Worm (Caenorhabditis elegans) whole organism, L3 larva: ENCODE data around the gene T09A12.1.

Experiments used
- R02D3.7 ChIP-seq: fragments of 150-350 bp; optimal IDR thresholded peaks from 2 replicates; lab custom pipeline; 2014; ENCODE audit warnings: missing biosample characterization, missing genetic modification characterization
- ceh-28 ChIP-seq: fragments of 150-350 bp; optimal IDR thresholded peaks from 2 replicates; lab custom pipeline; 2014; ENCODE audit warnings: missing biosample characterization, missing genetic modification reagents, missing genetic modification characterization
- ceh-82 ChIP-seq: fragments of 150-350 bp; optimal IDR thresholded peaks from 2 replicates; lab custom pipeline; 2014; ENCODE audit warnings: missing biosample characterization, missing genetic modification characterization
- ceh-9 ChIP-seq: sonication (generic microtip); optimal IDR thresholded peaks from 2 replicates; lab custom pipeline; 2018; ENCODE audit warnings: missing biosample characterization, missing genetic modification characterization
- daf-12 ChIP-seq: fragments of 150-350 bp; optimal IDR thresholded peaks from 2 replicates; lab custom pipeline; 2014; ENCODE audit warnings: missing biosample characterization, missing genetic modification reagents, missing genetic modification characterization
- egl-27 ChIP-seq: sonication (generic microtip); optimal IDR thresholded peaks from 4 replicates; lab custom pipeline; 2017; ENCODE audit warnings: missing biosample characterization, missing genetic modification reagents, missing genetic modification characterization
- elt-1 ChIP-seq: fragments of 150-350 bp; optimal IDR thresholded peaks from 2 replicates; lab custom pipeline; 2014; ENCODE audit warnings: missing biosample characterization, missing genetic modification characterization
- elt-2 ChIP-seq: sonication (generic microtip); optimal IDR thresholded peaks from 2 replicates; lab custom pipeline; 2016; ENCODE audit warnings: missing genetic modification reagents, mild to moderate bottlenecking, missing genetic modification characterization, missing compliant biosample characterization
- elt-3 ChIP-seq, 3 experiments: fragments of 150-350 bp in 1 of 3; sonication (generic microtip) in 2 of 3; optimal IDR thresholded peaks; 2 replicates in 2 of 3; 4 replicates in 1 of 3; lab custom pipeline; 2014 to 2017; ENCODE audit warnings: missing biosample characterization in 3 of 3, missing genetic modification characterization in 3 of 3
- eor-1 ChIP-seq, 2 experiments: fragments of 150-350 bp; optimal IDR thresholded peaks; 2 replicates each; lab custom pipeline; 2014 to 2018; ENCODE audit warnings: missing biosample characterization in 2 of 2, missing genetic modification characterization in 2 of 2
- fos-1 ChIP-seq: fragments of 150-350 bp; optimal IDR thresholded peaks from 2 replicates; lab custom pipeline; 2014; ENCODE audit warnings: missing biosample characterization, missing genetic modification characterization
- hmg-11 ChIP-seq: sonication (generic microtip); optimal IDR thresholded peaks from 2 replicates; lab custom pipeline; 2016; ENCODE audit warnings: missing genetic modification characterization, missing compliant biosample characterization
- jun-1 ChIP-seq: fragments of 150-350 bp; optimal IDR thresholded peaks from 2 replicates; lab custom pipeline; 2014; ENCODE audit warnings: missing biosample characterization, missing genetic modification reagents, missing genetic modification characterization
- lin-39 ChIP-seq: fragments of 150-350 bp; optimal IDR thresholded peaks from 2 replicates; lab custom pipeline; 2018; ENCODE audit warnings: missing biosample characterization, missing genetic modification reagents, missing genetic modification characterization
- lsy-12 ChIP-seq: sonication (generic microtip); optimal IDR thresholded peaks from 2 replicates; lab custom pipeline; 2016; ENCODE audit warnings: mild to moderate bottlenecking, missing genetic modification characterization, missing compliant biosample characterization
- mdl-1 ChIP-seq: fragments of 150-350 bp; optimal IDR thresholded peaks from 2 replicates; lab custom pipeline; 2014; ENCODE audit warnings: missing biosample characterization, missing genetic modification characterization
- mml-1 ChIP-seq: fragments of 150-350 bp; sonication (generic microtip); optimal IDR thresholded peaks from 3 replicates; lab custom pipeline; 2014; ENCODE audit warnings: missing biosample characterization, missing genetic modification characterization
- nfya-1 ChIP-seq: sonication (generic microtip); optimal IDR thresholded peaks from 2 replicates; lab custom pipeline; 2017; ENCODE audit warnings: missing genetic modification characterization, mild to moderate bottlenecking, missing compliant biosample characterization, antibody characterized with exemption, moderate library complexity; ENCODE audit not compliant: insufficient read depth
- nhr-11 ChIP-seq: fragments of 150-350 bp; optimal IDR thresholded peaks from 2 replicates; lab custom pipeline; 2014; ENCODE audit warnings: missing biosample characterization, missing genetic modification characterization
- nhr-12 ChIP-seq: fragments of 150-350 bp; optimal IDR thresholded peaks from 2 replicates; lab custom pipeline; 2014; ENCODE audit warnings: missing biosample characterization, missing genetic modification characterization
- nhr-23 ChIP-seq: fragments of 150-350 bp; optimal IDR thresholded peaks from 2 replicates; lab custom pipeline; 2014; ENCODE audit warnings: missing biosample characterization, missing genetic modification reagents, missing genetic modification characterization
- nhr-237 ChIP-seq: fragments of 150-350 bp; optimal IDR thresholded peaks from 2 replicates; lab custom pipeline; 2014; ENCODE audit warnings: missing biosample characterization, missing genetic modification characterization
- nhr-25 ChIP-seq: sonication (generic microtip); optimal IDR thresholded peaks from 2 replicates; lab custom pipeline; 2017; ENCODE audit warnings: missing biosample characterization, missing genetic modification characterization
- nhr-28 ChIP-seq: fragments of 150-350 bp; optimal IDR thresholded peaks from 2 replicates; lab custom pipeline; 2014; ENCODE audit warnings: missing biosample characterization, missing genetic modification characterization
- nhr-43 ChIP-seq: sonication (generic microtip); optimal IDR thresholded peaks from 2 replicates; lab custom pipeline; 2016; ENCODE audit warnings: mild to moderate bottlenecking, missing genetic modification characterization, missing compliant biosample characterization; ENCODE audit not compliant: poor library complexity, severe bottlenecking
- nhr-77 ChIP-seq: fragments of 150-350 bp; optimal IDR thresholded peaks from 2 replicates; lab custom pipeline; 2014; ENCODE audit warnings: missing biosample characterization, missing genetic modification characterization
- pha-4 ChIP-seq: fragments of 150-350 bp; optimal IDR thresholded peaks from 2 replicates; lab custom pipeline; 2014; ENCODE audit warnings: missing biosample characterization, missing genetic modification reagents, missing genetic modification characterization
- pqm-1 ChIP-seq: fragments of 150-350 bp; optimal IDR thresholded peaks from 2 replicates; lab custom pipeline; 2017; ENCODE audit warnings: missing biosample characterization, missing genetic modification characterization, inconsistent platforms
- skn-1 ChIP-seq: fragments of 150-350 bp; optimal IDR thresholded peaks from 2 replicates; lab custom pipeline; 2014; ENCODE audit warnings: missing biosample characterization, missing genetic modification characterization
- snpc-4 ChIP-seq: fragments of 150-350 bp; optimal IDR thresholded peaks from 2 replicates; lab custom pipeline; 2014; ENCODE audit warnings: missing biosample characterization, missing genetic modification characterization
- tbx-2 ChIP-seq: sonication (generic microtip); optimal IDR thresholded peaks from 2 replicates; lab custom pipeline; 2016; ENCODE audit warnings: mild to moderate bottlenecking, missing genetic modification characterization, missing compliant biosample characterization
- zag-1 ChIP-seq: fragments of 150-350 bp; optimal IDR thresholded peaks from 2 replicates; lab custom pipeline; 2014; ENCODE audit warnings: missing biosample characterization, missing genetic modification characterization
- ztf-11 ChIP-seq: fragments of 150-350 bp; optimal IDR thresholded peaks from 2 replicates; lab custom pipeline; 2014; ENCODE audit warnings: missing biosample characterization, missing genetic modification characterization

The T09A12.1 gene

ce11 chrIV:8229523-8229922 is 14.7 kb upstream of the T09A12.1 start:
- TF ChIP-seq egl-27 (tag; lab: Kevin White, UChicago) (no peak), mdl-1 (peak; percentile 1), lin-39 (tag; lab: Kevin White, UChicago) (no peak), pha-4 (tag; lab: Kevin White, UChicago) (peak; percentile 90), daf-12 (no peak), nfya-1 (tag; lab: Kevin White, UChicago) (peak; percentile 23), elt-3 (tag; optimal IDR thresholded peaks at IDR 0.05; lab: Kevin White, UChicago) (no peak), nhr-23 (tag; lab: Kevin White, UChicago) (no peak), nhr-43 (tag; lab: Kevin White, UChicago) (peak; percentile 26), pqm-1 (peak; percentile 87), lsy-12 (tag; lab: Kevin White, UChicago) (peak; percentile 43), nhr-28 (tag; lab: Kevin White, UChicago) (no peak), nhr-25 (tag; lab: Kevin White, UChicago) (no peak), nhr-237 (tag; lab: Kevin White, UChicago) (no peak), ztf-11 (tag; lab: Kevin White, UChicago) (no peak), elt-2 (tag; lab: Kevin White, UChicago) (peak; percentile 89), snpc-4 (peak; percentile 6), hmg-11 (tag; lab: Kevin White, UChicago) (peak; percentile 59), fos-1 (tag; lab: Kevin White, UChicago) (peak; percentile 3), jun-1 (tag; lab: Kevin White, UChicago) (peak; percentile 43)

- TF ChIP-seq elt-1 (tag; lab: Kevin White, UChicago) = no peak
- TF ChIP-seq lsy-12 (tag; lab: Kevin White, UChicago) = no peak
- TF ChIP-seq pha-4 (tag; lab: Kevin White, UChicago) = peak; percentile 17
- TF ChIP-seq nfya-1 (tag; lab: Kevin White, UChicago) = peak; percentile 54
- no peak for TF ChIP-seq nhr-12 (tag; lab: Kevin White, UChicago)
- peak; percentile 0 for TF ChIP-seq hmg-11 (tag; lab: Kevin White, UChicago)
- peak; percentile 23 for TF ChIP-seq nhr-23 (tag; lab: Kevin White, UChicago)
- peak; percentile 38 for TF ChIP-seq nhr-25 (tag; lab: Kevin White, UChicago)
These were observed 11.8 kb upstream of the T09A12.1 start for ce11 chrIV:8232428-8232827.

- TF ChIP-seq eor-1 (tag; optimal IDR thresholded peaks at IDR 0.05; lab: Kevin White, UChicago) (no peak), pha-4 (tag; lab: Kevin White, UChicago) (peak; percentile 2)
These were observed 10.9 kb upstream of the T09A12.1 start for ce11 chrIV:8233268-8233667.

ce11 chrIV:8234088-8234496 is 10.1 kb upstream of the T09A12.1 start:
- TF ChIP-seq pqm-1 = peak; percentile 61
- TF ChIP-seq nhr-25 (tag; lab: Kevin White, UChicago) = peak; percentile 15
- TF ChIP-seq skn-1 (tag; lab: Kevin White, UChicago) = peak; percentile 33
- peak; percentile 47 for TF ChIP-seq elt-2 (tag; lab: Kevin White, UChicago)
- TF ChIP-seq mml-1 (tag; lab: Kevin White, UChicago) = no peak
- TF ChIP-seq nhr-23 (tag; lab: Kevin White, UChicago) = no peak
- TF ChIP-seq pha-4 (tag; lab: Kevin White, UChicago) = peak; percentile 55
- TF ChIP-seq nhr-43 (tag; lab: Kevin White, UChicago) = peak; percentile 80

- no peak for TF ChIP-seq tbx-2 (tag; lab: Kevin White, UChicago)
- no peak for TF ChIP-seq ceh-9 (tag; lab: Kevin White, UChicago)
- TF ChIP-seq nhr-11 (tag; lab: Kevin White, UChicago) = no peak
- TF ChIP-seq hmg-11 (tag; lab: Kevin White, UChicago) = no peak
- no peak for TF ChIP-seq mml-1 (tag; lab: Kevin White, UChicago)
- no peak for TF ChIP-seq egl-27 (tag; lab: Kevin White, UChicago)
- no peak for TF ChIP-seq zag-1 (tag; lab: Kevin White, UChicago)
- TF ChIP-seq ztf-11 (tag; lab: Kevin White, UChicago) = no peak
- TF ChIP-seq nhr-23 (tag; lab: Kevin White, UChicago) = no peak
- TF ChIP-seq daf-12 = no peak
- TF ChIP-seq skn-1 (tag; lab: Kevin White, UChicago) = no peak
- no peak for TF ChIP-seq nhr-237 (tag; lab: Kevin White, UChicago)
- TF ChIP-seq R02D3.7 (tag; lab: Kevin White, UChicago) = no peak
- no peak for TF ChIP-seq nhr-77 (tag; lab: Kevin White, UChicago)
- TF ChIP-seq ceh-82 (tag; lab: Kevin White, UChicago) = no peak
- no peak for TF ChIP-seq fos-1 (tag; lab: Kevin White, UChicago)
- TF ChIP-seq snpc-4 = no peak
- TF ChIP-seq lin-39 (tag; lab: Kevin White, UChicago) = no peak
- TF ChIP-seq ceh-28 = no peak
These were observed 9.0 kb upstream of the T09A12.1 start for ce11 chrIV:8235114-8235686.
